Worm (Caenorhabditis elegans): ENCODE data around the gene fbxa-192.

DNA sequence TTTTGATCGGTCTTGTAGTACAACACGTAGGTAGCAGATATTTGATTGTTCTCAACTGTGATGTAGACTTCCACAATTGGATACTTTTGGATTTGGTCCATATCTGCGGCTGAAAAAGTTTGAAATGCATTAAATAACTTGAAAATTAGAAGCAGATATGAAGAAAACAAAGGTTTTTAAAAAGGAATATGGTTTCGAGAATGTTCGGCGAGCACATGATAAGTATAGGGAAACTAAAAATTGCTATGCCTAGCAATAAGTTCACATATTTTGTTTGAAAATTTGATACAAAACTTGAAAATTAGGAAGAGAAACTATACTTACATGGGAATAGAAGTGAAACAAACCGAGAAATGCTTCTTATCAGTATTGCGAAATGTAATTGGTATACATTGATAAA is 34.7 kb downstream of the fbxa-192 start, which contains the start of gene Y6G8.5:
- TF ChIP-seq ces-1 (GFP tag; optimal IDR thresholded peaks at IDR 0.05) (no peak), ceh-62 (tag; optimal IDR thresholded peaks at IDR 0.05) (no peak), ceh-20 (GFP tag; IDR thresholded peaks at IDR 0.05) (no peak), zag-1 (tag; optimal IDR thresholded peaks at IDR 0.05) (no peak), nhr-77 (tag; optimal IDR thresholded peaks at IDR 0.05) (no peak), nhr-102 (tag; optimal IDR thresholded peaks at IDR 0.05) (no peak), ama-1 (optimal IDR thresholded peaks at IDR 0.05) (no peak), lin-29 (GFP tag; IDR thresholded peaks at IDR 0.05) (no peak), daf-8 (GFP tag; IDR thresholded peaks at IDR 0.05) (no peak), nhr-11 (tag; optimal IDR thresholded peaks at IDR 0.05) (no peak), mdl-1 (tag; optimal IDR thresholded peaks at IDR 0.05) (no peak), F44E2.7 (GFP tag; IDR thresholded peaks at IDR 0.05) (no peak), lin-13 (GFP tag; optimal IDR thresholded peaks at IDR 0.05) (no peak), nhr-237 (tag; optimal IDR thresholded peaks at IDR 0.05) (no peak)
